Worm (Caenorhabditis elegans): ENCODE data around the gene clec-178.

clec-178 gene

ce11 chrIV:5655966-5656389 is 2.2 kb downstream of the clec-178 start (continued):
- TF ChIP-seq lin-39 (tag; optimal IDR thresholded peaks at IDR 0.05) (no peak), unc-62 (GFP tag; optimal IDR thresholded peaks at IDR 0.05) (no peak), alr-1 (tag; optimal IDR thresholded peaks at IDR 0.05) (no peak), R02D3.7 (tag; optimal IDR thresholded peaks at IDR 0.05) (no peak), nhr-77 (tag; optimal IDR thresholded peaks at IDR 0.05) (no peak), peb-1 (tag; optimal IDR thresholded peaks at IDR 0.05) (no peak), mab-5 (tag; optimal IDR thresholded peaks at IDR 0.05) (no peak), dmd-4 (tag; optimal IDR thresholded peaks at IDR 0.05) (no peak), ztf-4 (tag; optimal IDR thresholded peaks at IDR 0.05) (peak; percentile 85), nhr-11 (tag; optimal IDR thresholded peaks at IDR 0.05) (no peak), sma-9 (GFP tag; optimal IDR thresholded peaks at IDR 0.05) (peak; percentile 91), sma-9 (tag; optimal IDR thresholded peaks at IDR 0.05) (no peak), sem-4 (tag; optimal IDR thresholded peaks at IDR 0.05) (peak; percentile 41)

ce11 chrIV:5657126-5657666 is 3.4 kb downstream of the clec-178 start:
- TF ChIP-seq sem-4 (tag; optimal IDR thresholded peaks at IDR 0.05) (peak; percentile 78), ceh-16 (tag; optimal IDR thresholded peaks at IDR 0.05) (no peak), snpc-4 (tag; optimal IDR thresholded peaks at IDR 0.05) (no peak), unc-55 (GFP tag; optimal IDR thresholded peaks at IDR 0.05) (peak; percentile 46), ztf-1 (GFP tag; conservative IDR thresholded peaks at IDR 0.05) (no peak), lin-13 (GFP tag; optimal IDR thresholded peaks at IDR 0.05) (peak; percentile 66), unc-39 (tag; optimal IDR thresholded peaks at IDR 0.05) (no peak), unc-62 (GFP tag; optimal IDR thresholded peaks at IDR 0.05) (no peak), elt-1 (tag; optimal IDR thresholded peaks at IDR 0.05) (no peak), egl-27 (tag; optimal IDR thresholded peaks at IDR 0.05) (peak; percentile 84), nhr-77 (tag; optimal IDR thresholded peaks at IDR 0.05) (no peak), ztf-4 (tag; optimal IDR thresholded peaks at IDR 0.05) (peak; percentile 17), ztf-11 (tag; optimal IDR thresholded peaks at IDR 0.05) (no peak), ceh-82 (tag; optimal IDR thresholded peaks at IDR 0.05) (peak; percentile 20), sma-9 (GFP tag; optimal IDR thresholded peaks at IDR 0.05) (peak; percentile 92), sma-9 (tag; optimal IDR thresholded peaks at IDR 0.05) (peak; percentile 70), skn-1 (tag; optimal IDR thresholded peaks at IDR 0.05) (peak; percentile 100), lin-11 (tag; optimal IDR thresholded peaks at IDR 0.05) (peak; percentile 33), nhr-25 (tag; optimal IDR thresholded peaks at IDR 0.05) (peak; percentile 89), aly-2 (tag; optimal IDR thresholded peaks at IDR 0.05) (no peak), nhr-11 (tag; optimal IDR thresholded peaks at IDR 0.05) (no peak), blmp-1 (tag; optimal IDR thresholded peaks at IDR 0.05; ENCODE audit: insufficient read depth) (peak; percentile 59), lsy-2 (tag; optimal IDR thresholded peaks at IDR 0.05) (peak; percentile 30 to 74), Y55F3AM.14 (GFP tag; optimal IDR thresholded peaks at IDR 0.05) (peak; percentile 35), R02D3.7 (tag; optimal IDR thresholded peaks at IDR 0.05) (no peak), sma-3 (GFP tag; optimal IDR thresholded peaks at IDR 0.05) (peak; percentile 90), C34F6.9 (tag; optimal IDR thresholded peaks at IDR 0.05) (peak; percentile 76), fos-1 (tag; optimal IDR thresholded peaks at IDR 0.05) (peak; percentile 56), nhr-237 (tag; optimal IDR thresholded peaks at IDR 0.05) (no peak), nhr-129 (tag; optimal IDR thresholded peaks at IDR 0.05) (peak; percentile 90), ZK546.5 (tag; optimal IDR thresholded peaks at IDR 0.05) (no peak), lin-39 (tag; optimal IDR thresholded peaks at IDR 0.05) (no peak), elt-3 (tag; optimal IDR thresholded peaks at IDR 0.05) (no peak), dmd-4 (tag; optimal IDR thresholded peaks at IDR 0.05) (no peak), mbf-1 (tag; optimal IDR thresholded peaks at IDR 0.05) (no peak), mdl-1 (tag; optimal IDR thresholded peaks at IDR 0.05) (peak; percentile 58 to 71), alr-1 (tag; optimal IDR thresholded peaks at IDR 0.05) (no peak), zag-1 (tag; optimal IDR thresholded peaks at IDR 0.05) (peak; percentile 49), ama-1 (optimal IDR thresholded peaks at IDR 0.05) (no peak), nhr-12 (tag; optimal IDR thresholded peaks at IDR 0.05) (no peak), nhr-6 (tag; optimal IDR thresholded peaks at IDR 0.05) (peak; percentile 83), nhr-21 (tag; optimal IDR thresholded peaks at IDR 0.05) (peak; percentile 94), crh-2 (tag; optimal IDR thresholded peaks at IDR 0.05) (peak; percentile 54), gmeb-1 (tag; optimal IDR thresholded peaks at IDR 0.05) (peak; percentile 60), F13H6.1 (tag; optimal IDR thresholded peaks at IDR 0.05) (peak; percentile 93)
